Fruit fly (Drosophila melanogaster): ENCODE results near the gene Rh7.

Gene Rh7

dm6 chr3L:12163082-12163481 lies 12.2 kb downstream of the Rh7 start:
- TF ChIP-seq CG17801 (GFP tag; optimal IDR thresholded peaks at IDR 0.05; ENCODE audit: partially characterized antibody) = no peak

DNA sequence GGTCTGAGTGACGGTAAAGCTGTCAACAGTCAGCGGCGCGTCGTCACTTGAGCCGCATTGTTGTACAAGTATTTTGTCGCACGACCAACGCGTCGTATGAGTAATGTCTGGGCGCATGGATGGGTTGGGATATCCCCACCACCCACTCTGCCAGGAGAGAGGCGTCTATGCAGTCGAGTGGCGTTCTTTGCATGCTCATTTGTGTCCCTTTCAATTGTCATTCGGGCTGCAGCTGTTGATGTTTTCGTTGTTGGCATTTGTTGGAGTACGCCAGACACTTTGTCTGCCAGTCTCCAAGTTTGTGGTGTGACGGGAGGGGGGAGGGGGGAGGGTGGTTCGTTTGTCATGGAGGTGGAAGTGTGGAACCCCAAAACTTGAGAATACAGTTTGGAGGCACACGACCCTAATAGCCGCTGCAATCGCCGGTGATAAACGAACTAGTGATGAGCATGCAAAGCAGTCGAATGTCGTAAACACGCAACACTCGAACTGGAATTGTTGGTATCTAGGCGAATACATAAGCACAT lies 13.1 kb downstream of the Rh7 start:
- no peak for TF ChIP-seq CG17801 (GFP tag; optimal IDR thresholded peaks at IDR 0.05; ENCODE audit: partially characterized antibody)

DNA sequence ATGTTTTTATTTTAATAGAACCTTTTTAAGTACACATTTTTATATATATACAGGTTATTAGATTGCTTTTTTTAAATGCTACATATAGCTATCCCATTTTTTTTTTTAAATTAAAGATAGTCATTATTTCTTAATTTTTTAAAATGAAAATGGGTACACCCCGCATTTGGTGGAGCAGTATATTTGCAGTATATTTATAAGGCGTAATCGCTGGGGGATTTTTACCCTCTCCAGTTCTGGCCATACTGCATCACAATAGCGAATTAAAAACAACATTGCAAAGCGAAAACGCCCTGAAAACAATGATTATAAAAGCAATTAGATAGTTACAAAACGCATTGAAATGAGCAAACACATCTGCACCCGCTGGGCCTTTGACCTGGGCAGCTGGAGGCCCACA lies 26.3 kb downstream of the Rh7 start, which contains the start of gene CG32099:
Gene CG32099, plus strand, starts transcription at position 250 of the 400 bp plus-strand sequence.
- no peak for TF ChIP-seq CG17801 (GFP tag; optimal IDR thresholded peaks at IDR 0.05; ENCODE audit: partially characterized antibody)

DNA sequence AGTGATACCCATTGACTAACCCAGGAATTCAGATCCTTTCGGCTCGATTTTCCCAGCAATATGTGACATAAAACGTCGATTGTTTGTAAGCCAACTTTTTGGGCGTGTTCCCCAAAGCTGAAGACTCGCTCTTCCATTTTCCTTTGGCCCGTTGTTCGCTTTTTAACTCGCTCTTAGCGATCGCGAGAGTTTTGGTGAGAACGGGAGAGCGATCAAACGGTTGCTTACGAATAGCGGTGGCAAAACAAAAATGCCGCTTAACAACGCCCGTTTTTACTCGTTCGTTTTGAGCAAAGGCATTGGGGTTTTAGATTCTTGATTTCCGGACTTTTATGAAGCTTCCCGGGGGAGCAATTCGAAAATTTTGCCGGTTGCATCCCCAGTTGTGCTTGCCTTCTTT lies 28.3 kb downstream of the Rh7 start:
- TF ChIP-seq CG17801 (GFP tag; optimal IDR thresholded peaks at IDR 0.05; ENCODE audit: partially characterized antibody) = no peak

DNA sequence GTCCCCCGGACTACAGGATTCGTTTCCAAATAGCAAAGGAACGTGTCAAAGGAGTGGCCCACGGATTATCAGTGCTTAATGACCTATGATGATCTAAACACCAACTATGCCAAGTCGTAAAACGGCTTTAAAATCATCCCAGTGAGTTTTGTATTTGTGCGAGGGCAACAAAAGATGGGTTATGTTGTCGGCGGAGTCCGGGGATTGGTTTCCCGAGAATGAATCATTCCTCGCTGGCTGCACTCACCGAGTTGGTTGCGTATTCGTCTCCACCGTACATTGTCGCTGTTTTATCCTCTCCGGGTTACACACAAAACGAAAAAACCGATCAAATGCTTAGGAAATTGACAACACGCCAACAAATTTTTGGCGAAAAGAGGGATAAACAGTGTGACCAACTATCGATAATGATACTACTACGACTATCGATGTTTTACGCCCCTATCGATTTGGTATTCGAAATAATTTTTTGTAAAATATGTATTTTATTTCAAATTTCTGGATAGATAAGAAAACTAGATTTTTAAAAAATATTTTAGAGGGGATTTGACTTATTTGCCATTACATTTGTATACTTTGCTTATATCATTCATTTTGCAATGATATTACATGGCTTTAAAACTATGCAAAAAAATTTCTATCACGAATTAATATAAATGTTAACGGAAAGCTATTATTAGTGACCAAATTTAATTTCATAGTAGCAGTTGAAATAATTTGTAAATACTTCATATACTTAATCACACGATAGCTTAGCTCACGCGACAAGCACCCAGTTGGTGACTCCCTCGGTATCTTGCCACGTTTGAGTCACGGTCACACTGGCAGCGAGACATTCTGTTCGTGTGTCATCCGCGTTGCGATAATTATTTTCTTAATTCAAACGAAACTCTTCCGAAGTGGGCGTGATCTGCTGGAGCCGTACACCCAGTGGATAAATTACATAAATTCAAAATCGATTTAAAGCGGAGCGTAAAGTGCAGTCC lies 29.3 kb downstream of the Rh7 start, which contains the start of the genes eIF3l and Nrx-IV:
Gene eIF3l, minus strand, starts transcription at position 389 of the 986 bp plus-strand sequence.
Gene Nrx-IV, plus strand, starts transcription at position 811 of the 986 bp plus-strand sequence.
- TF ChIP-seq CG17801 (GFP tag; optimal IDR thresholded peaks at IDR 0.05; ENCODE audit: partially characterized antibody) = no peak

dm6 chr3L:12139232-12139698 lies 36.0 kb downstream of the Rh7 start:
- peak; percentile 25 for TF ChIP-seq CG17801 (GFP tag; optimal IDR thresholded peaks at IDR 0.05; ENCODE audit: partially characterized antibody)

- peak; percentile 62 for TF ChIP-seq CG17801 (GFP tag; optimal IDR thresholded peaks at IDR 0.05; ENCODE audit: partially characterized antibody)
Measured at dm6 chr3L:12138113-12138899, 37.0 kb downstream of the Rh7 start, which contains the start of the genes ND-SGDH and RhoGAP68F. TSS of gene ND-SGDH (minus strand) at chr3L:12138584. TSS of gene RhoGAP68F (plus strand) at chr3L:12138868.

dm6 chr3L:12136630-12137029 lies 38.7 kb downstream of the Rh7 start, which contains the start of the genes CG5645 and Atg12:
TSS of gene CG5645 (minus strand) at chr3L:12136706.
TSS of gene Atg12 (plus strand) at chr3L:12136967.
- peak; percentile 79 for TF ChIP-seq CG17801 (GFP tag; optimal IDR thresholded peaks at IDR 0.05; ENCODE audit: partially characterized antibody)

DNA sequence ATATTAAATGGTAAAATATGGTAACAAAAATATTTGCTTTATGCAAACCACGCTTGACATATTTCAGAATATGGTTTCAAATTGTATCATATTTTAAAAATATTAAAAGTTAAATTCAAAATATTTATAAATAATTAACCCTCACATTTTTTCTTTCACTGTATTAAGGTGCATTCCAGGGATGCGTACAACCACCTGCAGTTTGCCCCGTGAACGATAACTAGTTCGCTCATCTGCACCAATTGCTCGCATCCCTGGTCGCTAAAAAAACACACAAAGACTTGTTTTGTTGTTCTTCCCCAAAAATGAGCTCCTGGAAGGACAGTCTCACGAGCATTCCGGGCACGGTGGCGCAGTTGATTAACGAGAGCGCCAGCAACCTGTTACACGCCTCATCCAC lies 43.4 kb downstream of the Rh7 start, which contains the start of gene DEF8:
Gene DEF8, plus strand, starts transcription at position 229 of the 400 bp plus-strand sequence.
- TF ChIP-seq CG17801 (GFP tag; optimal IDR thresholded peaks at IDR 0.05; ENCODE audit: partially characterized antibody) = peak; percentile 86

DNA sequence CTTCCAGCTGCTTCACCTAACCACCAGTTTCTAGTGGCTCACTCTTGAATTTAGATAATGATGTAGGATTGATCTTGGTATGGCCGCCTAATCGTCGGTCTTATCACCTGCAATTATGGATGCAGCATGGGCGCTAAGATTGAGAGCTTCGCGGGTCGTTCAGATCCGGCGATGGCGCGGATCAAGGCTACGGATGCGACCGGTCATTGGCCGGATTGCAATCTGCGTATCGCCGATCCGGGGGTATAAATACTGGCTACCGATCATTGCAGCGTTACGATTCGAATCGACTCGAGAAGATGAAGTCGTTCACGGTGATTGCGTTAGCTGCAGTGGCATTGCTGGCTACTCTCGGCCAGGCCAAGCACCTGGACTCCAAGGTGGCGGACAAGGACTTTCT lies 46.2 kb downstream of the Rh7 start, which contains the start of gene Lsp2:
Gene Lsp2, plus strand, starts transcription at position 283 of the 400 bp plus-strand sequence.
- TF ChIP-seq CG17801 (GFP tag; optimal IDR thresholded peaks at IDR 0.05; ENCODE audit: partially characterized antibody) = no peak

- TF ChIP-seq CG17801 (GFP tag; optimal IDR thresholded peaks at IDR 0.05; ENCODE audit: partially characterized antibody) = no peak
Measured at dm6 chr3L:12127294-12128029, 47.8 kb downstream of the Rh7 start, which contains the start of the genes Ir68b and CG34241. TSS of gene Ir68b (minus strand) at chr3L:12127394. TSS of gene CG34241 (plus strand) at chr3L:12127979.

dm6 chr3L:12124975-12125374 lies 50.3 kb downstream of the Rh7 start, which contains the start of gene yps:
TSS of gene yps (minus strand) at chr3L:12125150.
- TF ChIP-seq CG17801 (GFP tag; optimal IDR thresholded peaks at IDR 0.05; ENCODE audit: partially characterized antibody) = peak; percentile 96

- TF ChIP-seq CG17801 (GFP tag; optimal IDR thresholded peaks at IDR 0.05; ENCODE audit: partially characterized antibody) = no peak
Measured at dm6 chr3L:12124138-12124583, 51.1 kb downstream of the Rh7 start.

dm6 chr3L:12122891-12123290 lies 52.4 kb downstream of the Rh7 start:
- TF ChIP-seq CG17801 (GFP tag; optimal IDR thresholded peaks at IDR 0.05; ENCODE audit: partially characterized antibody) = no peak
